Worm (Caenorhabditis elegans) whole organism, mixed stage, embryonic: ENCODE measurements around the gene unc-53.

Experiments used
- elt-1 ChIP-seq: sonication (generic microtip); optimal IDR thresholded peaks from 2 replicates; lab custom pipeline; 2017; ENCODE audit warnings: missing genetic modification characterization, mild to moderate bottlenecking, missing compliant biosample characterization, antibody characterized with exemption, moderate library complexity, borderline replicate concordance; ENCODE audit not compliant: insufficient read depth
- nhr-12 ChIP-seq: fragments of 150-350 bp; optimal IDR thresholded peaks from 2 replicates; lab custom pipeline; 2014; ENCODE audit warnings: missing biosample characterization, missing genetic modification characterization
- nhr-28 ChIP-seq: fragments of 150-350 bp; optimal IDR thresholded peaks from 2 replicates; lab custom pipeline; 2014; ENCODE audit warnings: missing biosample characterization, missing genetic modification characterization
- ztf-11 ChIP-seq: fragments of 150-350 bp; optimal IDR thresholded peaks from 2 replicates; lab custom pipeline; 2014; ENCODE audit warnings: missing biosample characterization, missing genetic modification characterization

ce11 chrII:11076550-11076949 lies 12.7 kb downstream of the unc-53 start:
- TF ChIP-seq nhr-12 (tag; lab: Kevin White, UChicago) (no peak), ztf-11 (tag; lab: Kevin White, UChicago) (no peak), elt-1 (tag; lab: Kevin White, UChicago) (peak; percentile 82), nhr-28 (no peak)
